Worm (Caenorhabditis elegans): ENCODE data around the gene lst-5.

- TF ChIP-seq F55B11.4 (tag; optimal IDR thresholded peaks at IDR 0.05; ENCODE audit: borderline replicate concordance, insufficient read depth) (no peak), snpc-1.3 (tag; optimal IDR thresholded peaks at IDR 0.05; ENCODE audit: insufficient read depth) (no peak), tlf-1 (GFP tag; optimal IDR thresholded peaks at IDR 0.05) (no peak)
Observed at ce11 chrII:6974011-6974410, 48.7 kb upstream of the lst-5 start.

Measured in whole organism, young adult.